Fruit fly (Drosophila melanogaster) whole organism, embryonic: ENCODE data around the gene CG1896.
A peak's percentile ranks its signal among the peaks of the same experiment; 100 is the strongest.

ENCODE experiments used
- CG10267 ChIP-seq: fragments of 200-800 bp; sonication (Bioruptor generic); optimal IDR thresholded peaks from 2 replicates; lab custom pipeline; 2018; ENCODE audit warnings: missing biosample characterization, mild to moderate bottlenecking, missing genetic modification characterization, moderate library complexity
- CG10543 ChIP-seq: fragments of 200-800 bp; sonication (Bioruptor generic); optimal IDR thresholded peaks from 3 replicates; lab custom pipeline; 2017; ENCODE audit warnings: missing biosample characterization, mild to moderate bottlenecking, missing genetic modification characterization, moderate library complexity
- CG11398 ChIP-seq: fragments of 200-800 bp; sonication (Bioruptor generic); optimal IDR thresholded peaks from 2 replicates; lab custom pipeline; 2016; ENCODE audit warnings: missing biosample characterization, missing genetic modification characterization
- CG11723 ChIP-seq: fragments of 200-800 bp; sonication (Bioruptor generic); optimal IDR thresholded peaks from 2 replicates; lab custom pipeline; 2017; ENCODE audit warnings: missing biosample characterization, mild to moderate bottlenecking, missing genetic modification characterization
- CG12236 ChIP-seq: fragments of 200-800 bp; sonication (Bioruptor generic); optimal IDR thresholded peaks from 2 replicates; lab custom pipeline; 2016; ENCODE audit warnings: missing biosample characterization, missing genetic modification characterization
- CG12659 ChIP-seq: fragments of 200-800 bp; sonication (Bioruptor generic); optimal IDR thresholded peaks from 3 replicates; lab custom pipeline; 2017; ENCODE audit warnings: mild to moderate bottlenecking, missing biosample characterization, missing genetic modification reagents, missing genetic modification characterization
- CG12769 ChIP-seq: fragments of 200-800 bp; sonication (Bioruptor generic); optimal IDR thresholded peaks from 2 replicates; lab custom pipeline; 2019; ENCODE audit warnings: missing biosample characterization, mild to moderate bottlenecking, missing genetic modification characterization, moderate library complexity
- CG13894 ChIP-seq: fragments of 200-800 bp; sonication (Bioruptor generic); optimal IDR thresholded peaks from 3 replicates; lab custom pipeline; 2018; ENCODE audit warnings: missing biosample characterization, mild to moderate bottlenecking, missing genetic modification characterization, moderate library complexity
- CG17328 ChIP-seq: fragments of 200-800 bp; sonication (Bioruptor generic); IDR thresholded peaks from 2 replicates; pipeline ENCODE4 v1.3.6; 2022; ENCODE audit warnings: missing biosample characterization, missing genetic modification characterization
- CG17359 ChIP-seq: fragments of 200-800 bp; sonication (Bioruptor generic); optimal IDR thresholded peaks from 3 replicates; lab custom pipeline; 2018; ENCODE audit warnings: missing biosample characterization, mild to moderate bottlenecking, missing genetic modification characterization, moderate library complexity
- CG18599 ChIP-seq: fragments of 200-800 bp; sonication (Bioruptor generic); optimal IDR thresholded peaks from 3 replicates; lab custom pipeline; 2017; ENCODE audit warnings: missing biosample characterization, missing genetic modification characterization, mild to moderate bottlenecking, moderate library complexity, missing genetic modification reagents
- CG2120 ChIP-seq: fragments of 200-800 bp; sonication (Bioruptor generic); optimal IDR thresholded peaks from 3 replicates; lab custom pipeline; 2016; ENCODE audit warnings: missing biosample characterization, missing genetic modification characterization
- CG30020 ChIP-seq: fragments of 200-800 bp; optimal IDR thresholded peaks from 2 replicates; lab custom pipeline; 2019; ENCODE audit warnings: missing biosample characterization, mild to moderate bottlenecking, missing genetic modification characterization, moderate library complexity
- CG3281 ChIP-seq: fragments of 200-800 bp; sonication (Bioruptor generic); optimal IDR thresholded peaks from 3 replicates; lab custom pipeline; 2017; ENCODE audit warnings: missing biosample characterization, mild to moderate bottlenecking, missing genetic modification characterization
- CG4424 ChIP-seq: fragments of 200-800 bp; sonication (Bioruptor generic); optimal IDR thresholded peaks from 3 replicates; lab custom pipeline; 2016; ENCODE audit warnings: missing biosample characterization, missing genetic modification characterization
- CG9932 ChIP-seq: fragments of 200-800 bp; sonication (Bioruptor generic); IDR thresholded peaks from 2 replicates; pipeline ENCODE4 v1.3.6; 2022; ENCODE audit warnings: missing biosample characterization, missing genetic modification characterization
- CrebB ChIP-seq: fragments of 200-800 bp; sonication (Bioruptor generic); optimal IDR thresholded peaks from 3 replicates; lab custom pipeline; 2018; ENCODE audit warnings: missing biosample characterization, mild to moderate bottlenecking, missing genetic modification characterization
- Dad ChIP-seq: fragments of 200-800 bp; sonication (Bioruptor generic); optimal IDR thresholded peaks from 3 replicates; lab custom pipeline; 2016; ENCODE audit warnings: missing biosample characterization, missing genetic modification characterization
- Deaf1 ChIP-seq: fragments of 200-800 bp; optimal IDR thresholded peaks from 3 replicates; lab custom pipeline; 2019; ENCODE audit warnings: missing biosample characterization, mild to moderate bottlenecking, missing genetic modification characterization, moderate library complexity
- Dip2 ChIP-seq: fragments of 200-800 bp; sonication (Bioruptor generic); IDR thresholded peaks from 2 replicates; pipeline ENCODE4 v1.3.6; 2022; ENCODE audit warnings: missing biosample characterization, missing genetic modification characterization
- Ets65A ChIP-seq: fragments of 200-800 bp; sonication (Bioruptor generic); peaks from one replicate; lab custom pipeline; 2016; ENCODE audit warnings: missing biosample characterization, missing genetic modification characterization
- Ets97D ChIP-seq: fragments of 200-800 bp; sonication (Bioruptor generic); optimal IDR thresholded peaks from 3 replicates; lab custom pipeline; 2016; ENCODE audit warnings: missing biosample characterization, missing genetic modification characterization
- Fer1 ChIP-seq: fragments of 200-800 bp; sonication (Bioruptor generic); optimal IDR thresholded peaks from 2 replicates; lab custom pipeline; 2017; ENCODE audit warnings: missing biosample characterization, mild to moderate bottlenecking, missing genetic modification characterization
- GATAe ChIP-seq: fragments of 200-800 bp; sonication (Bioruptor generic); conservative IDR thresholded peaks from 2 replicates; pipeline ENCODE4 v1.3.6; 2022; ENCODE audit warnings: missing biosample characterization, missing genetic modification characterization
- Max ChIP-seq: fragments of 200-800 bp; sonication (Bioruptor generic); optimal IDR thresholded peaks from 2 replicates; lab custom pipeline; 2016; ENCODE audit warnings: missing biosample characterization, mild to moderate bottlenecking, missing genetic modification characterization
- Xbp1 ChIP-seq: fragments of 200-800 bp; sonication (Bioruptor generic); optimal IDR thresholded peaks from 3 replicates; lab custom pipeline; 2016; ENCODE audit warnings: missing biosample characterization, mild to moderate bottlenecking, missing genetic modification characterization
- amos ChIP-seq: fragments of 200-800 bp; sonication (Bioruptor generic); IDR thresholded peaks from 2 replicates; pipeline ENCODE4 v1.3.6; 2022; ENCODE audit warnings: missing biosample characterization, missing genetic modification characterization; ENCODE audit not compliant: partially characterized antibody
- bsh ChIP-seq, 2 experiments: fragments of 200-800 bp; sonication (Bioruptor generic); optimal IDR thresholded peaks; 2 replicates each; lab custom pipeline; 2017 to 2018; ENCODE audit warnings: mild to moderate bottlenecking in 2 of 2, missing biosample characterization in 2 of 2, missing genetic modification characterization in 2 of 2, moderate library complexity in 1 of 2
- chinmo ChIP-seq: fragments of 200-800 bp; sonication (Bioruptor generic); IDR thresholded peaks from 4 replicates; pipeline ENCODE4 v1.3.6; 2022; ENCODE audit warnings: missing biosample characterization, missing genetic modification characterization; ENCODE audit not compliant: partially characterized antibody
- crol ChIP-seq: fragments of 200-800 bp; sonication (Bioruptor generic); IDR thresholded peaks from 2 replicates; pipeline ENCODE4 v1.3.6; 2022; ENCODE audit warnings: missing biosample characterization, missing genetic modification characterization
- her ChIP-seq: fragments of 200-800 bp; sonication (Bioruptor generic); optimal IDR thresholded peaks from 2 replicates; lab custom pipeline; 2016; ENCODE audit warnings: missing biosample characterization, missing genetic modification characterization
- inv ChIP-seq: fragments of 200-800 bp; sonication (Bioruptor generic); IDR thresholded peaks from 2 replicates; pipeline ENCODE4 v1.3.6; 2022; ENCODE audit warnings: missing biosample characterization, missing genetic modification characterization; ENCODE audit not compliant: partially characterized antibody
- kay ChIP-seq: fragments of 200-800 bp; sonication (Bioruptor generic); optimal IDR thresholded peaks from 2 replicates; lab custom pipeline; 2016; ENCODE audit warnings: missing biosample characterization, missing genetic modification characterization
- mld ChIP-seq: fragments of 200-800 bp; sonication (Bioruptor generic); IDR thresholded peaks from 3 replicates; pipeline ENCODE4 v1.3.6; 2022; ENCODE audit warnings: missing biosample characterization, missing genetic modification characterization; ENCODE audit not compliant: partially characterized antibody
- nom ChIP-seq: fragments of 200-800 bp; sonication (Bioruptor generic); optimal IDR thresholded peaks from 2 replicates; lab custom pipeline; 2017; ENCODE audit warnings: missing biosample characterization, missing genetic modification characterization, mild to moderate bottlenecking, moderate library complexity, missing genetic modification reagents
- pan ChIP-seq, 4 experiments: fragments of >200 bp in 3 of 4; fragments of 200-800 bp in 1 of 4; sonication (Bioruptor generic) in 1 of 4; optimal IDR thresholded peaks in 3 of 4; IDR thresholded peaks in 1 of 4; 2 replicates each; pipeline versions ENCODE4 v1.3.6 to Lab custom; 2017 to 2022; ENCODE audit warnings: missing biosample characterization in 2 of 4, missing genetic modification characterization in 2 of 4, mixed read lengths in 1 of 4
- repo ChIP-seq: fragments of 200-800 bp; sonication (Bioruptor generic); optimal IDR thresholded peaks from 2 replicates; lab custom pipeline; 2016; ENCODE audit warnings: missing biosample characterization, missing genetic modification characterization
- rib ChIP-seq: fragments of 200-800 bp; sonication (Bioruptor generic); IDR thresholded peaks from 2 replicates; pipeline ENCODE4 v1.3.6; 2022; ENCODE audit warnings: missing biosample characterization, missing genetic modification characterization
- sens ChIP-seq: fragments of 200-800 bp; sonication (Bioruptor generic); peaks from one replicate; lab custom pipeline; 2016; ENCODE audit warnings: missing biosample characterization, missing genetic modification characterization
- shn ChIP-seq: fragments of 200-800 bp; sonication (Bioruptor generic); optimal IDR thresholded peaks from 3 replicates; lab custom pipeline; 2016; ENCODE audit warnings: missing biosample characterization, missing genetic modification characterization
- slbo ChIP-seq: fragments of 200-800 bp; sonication (Bioruptor generic); IDR thresholded peaks from 2 replicates; pipeline ENCODE4 v1.3.6; 2022; ENCODE audit warnings: missing biosample characterization, missing genetic modification characterization
- slp2 ChIP-seq: fragments of 200-800 bp; sonication (Bioruptor generic); optimal IDR thresholded peaks from 2 replicates; lab custom pipeline; 2016; ENCODE audit warnings: missing biosample characterization, missing genetic modification characterization
- so ChIP-seq: fragments of 200-800 bp; sonication (Bioruptor generic); IDR thresholded peaks from 3 replicates; pipeline ENCODE4 v1.3.6; 2022; ENCODE audit warnings: missing biosample characterization, missing genetic modification characterization
- sr ChIP-seq: fragments of 200-800 bp; sonication (Bioruptor generic); IDR thresholded peaks from 3 replicates; pipeline ENCODE4 v1.3.6; 2022; ENCODE audit warnings: missing biosample characterization, missing genetic modification characterization
- sug ChIP-seq: fragments of 200-800 bp; optimal IDR thresholded peaks from 2 replicates; lab custom pipeline; 2019; ENCODE audit warnings: missing biosample characterization, mild to moderate bottlenecking, missing genetic modification characterization, moderate library complexity
- ttk ChIP-seq: fragments of 200-800 bp; sonication (Bioruptor generic); IDR thresholded peaks from 2 replicates; pipeline ENCODE4 v2.1.2; 2022; ENCODE audit warnings: missing biosample characterization, missing genetic modification characterization
- vfl ChIP-seq: fragments of 200-800 bp; sonication (Bioruptor generic); optimal IDR thresholded peaks from 2 replicates; lab custom pipeline; 2016; ENCODE audit warnings: missing biosample characterization, missing genetic modification characterization

The CG1896 gene

dm6 chr3R:31720112-31720511 is 24.0 kb upstream of the CG1896 start:
- TF ChIP-seq so (GFP tag; lab: Robert Waterston, UW) (no peak), her (GFP tag; lab: Kevin White, UChicago) (no peak), CG13894 (tag; lab: Kevin White, UChicago) (peak; percentile 33), rib (GFP tag; lab: Robert Waterston, UW) (no peak), crol (GFP tag; lab: Robert Waterston, UW) (peak; percentile 81), ttk (GFP tag; lab: Robert Waterston, UW) (0 out of 2 replicates have a peak, but pooled peaks have one; percentile 19), CG10543 (GFP tag; lab: Kevin White, UChicago) (peak; percentile 7), Max (GFP tag; lab: Kevin White, UChicago) (no peak), CG18599 (GFP tag; lab: Kevin White, UChicago) (no peak), sr (GFP tag; lab: Robert Waterston, UW) (peak; percentile 75), kay (GFP tag; lab: Kevin White, UChicago) (no peak), Ets97D (GFP tag; lab: Kevin White, UChicago) (no peak), nom (GFP tag; lab: Kevin White, UChicago) (peak; percentile 3), CG10267 (no peak), chinmo (0 out of 4 replicates have a peak, but pooled peaks have one; percentile 24), mld (GFP tag; lab: Robert Waterston, UW) (no peak), CG12769 (tag; lab: Kevin White, UChicago) (peak; percentile 18)

- TF ChIP-seq CG17359 (tag; lab: Kevin White, UChicago) = no peak
- peak; percentile 52 for TF ChIP-seq Deaf1
- peak; percentile 32 for TF ChIP-seq sens (GFP tag; lab: Kevin White, UChicago)
- TF ChIP-seq CG9932 = no peak
- no peak for TF ChIP-seq vfl (GFP tag; lab: Kevin White, UChicago)
- no peak for TF ChIP-seq chinmo
- TF ChIP-seq Dip2 = no peak
- TF ChIP-seq Dad (GFP tag; lab: Kevin White, UChicago) = no peak
- TF ChIP-seq CrebB (tag; lab: Kevin White, UChicago) = no peak
- no peak for TF ChIP-seq CG12236 (GFP tag; lab: Kevin White, UChicago)
- no peak for TF ChIP-seq CG12659 (GFP tag; lab: Kevin White, UChicago)
- TF ChIP-seq CG2120 = peak; percentile 21
- no peak for TF ChIP-seq Fer1
- no peak for TF ChIP-seq sug (tag; lab: Kevin White, UChicago)
- no peak for TF ChIP-seq amos
- peak; percentile 91 for TF ChIP-seq Ets65A (GFP tag; lab: Kevin White, UChicago)
- no peak for TF ChIP-seq inv (GFP tag; lab: Robert Waterston, UW)
- TF ChIP-seq slp2 = no peak
- no peak for TF ChIP-seq CG17328
- no peak for TF ChIP-seq repo
- TF ChIP-seq GATAe (GFP tag; lab: Robert Waterston, UW) = no peak
- TF ChIP-seq slbo (GFP tag; lab: Robert Waterston, UW) = peak; percentile 5; the same call in 1 of the 2 replicates
- TF ChIP-seq bsh (GFP tag; optimal IDR thresholded peaks at IDR 0.05; lab: Kevin White, UChicago) = no peak
- TF ChIP-seq CG11723 (GFP tag; lab: Kevin White, UChicago) = no peak
- TF ChIP-seq CG3281 = no peak
- TF ChIP-seq CG11398 (GFP tag; lab: Kevin White, UChicago) = no peak
- no peak for TF ChIP-seq pan (optimal IDR thresholded peaks at IDR 0.05; lab: Kevin White, UChicago)
- no peak for TF ChIP-seq pan (GFP tag; optimal IDR thresholded peaks at IDR 0.05 in 1 of 2, IDR thresholded peaks at IDR 0.05 in 1 of 2)
- TF ChIP-seq CG30020 (tag; lab: Kevin White, UChicago) = no peak
- no peak for TF ChIP-seq Xbp1
- TF ChIP-seq CG4424 (GFP tag; lab: Kevin White, UChicago) = no peak
- TF ChIP-seq shn (GFP tag; lab: Kevin White, UChicago) = no peak
These were observed 22.6 kb upstream of the CG1896 start for dm6 chr3R:31721466-31721865.
